Fruit fly (Drosophila melanogaster): ENCODE results near the gene CG32263.

CG32263 gene

dm6 chr3L:3802677-3803076 is 8.2 kb downstream of the CG32263 start (continued):
- peak; percentile 64 for TF ChIP-seq CG6813 (GFP tag; optimal IDR thresholded peaks at IDR 0.05)
- TF ChIP-seq CG12104 (GFP tag; optimal IDR thresholded peaks at IDR 0.05), result peak; percentile 32
- TF ChIP-seq Ets65A (GFP tag), result peak; percentile 94
- no peak for TF ChIP-seq stwl (tag; optimal IDR thresholded peaks at IDR 0.05)
- no peak; the same call in 1 of the 2 replicates for TF ChIP-seq peb (GFP tag; IDR thresholded peaks at IDR 0.05)
- TF ChIP-seq bcd (GFP tag; optimal IDR thresholded peaks at IDR 0.05), result peak; percentile 73
- peak; percentile 61 for TF ChIP-seq unpg (GFP tag; optimal IDR thresholded peaks at IDR 0.05)
- TF ChIP-seq HmgZ (tag; optimal IDR thresholded peaks at IDR 0.05), result peak; percentile 86
- TF ChIP-seq CG3838 (GFP tag; optimal IDR thresholded peaks at IDR 0.05), result peak; percentile 4
- TF ChIP-seq pzg (GFP tag; optimal IDR thresholded peaks at IDR 0.05), result peak; percentile 5
- no peak for TF ChIP-seq Stat92E (GFP tag; optimal IDR thresholded peaks at IDR 0.05)
- TF ChIP-seq HLH4C (GFP tag; IDR thresholded peaks at IDR 0.05; ENCODE audit: partially characterized antibody), result no peak
- TF ChIP-seq vvl (GFP tag; IDR thresholded peaks at IDR 0.05), result peak; percentile 91
- TF ChIP-seq CG17361 (GFP tag; IDR thresholded peaks at IDR 0.05), result peak; percentile 65; the same call in 2 of the 3 replicates
- TF ChIP-seq slp2 (GFP tag; optimal IDR thresholded peaks at IDR 0.05), result peak; percentile 32
- TF ChIP-seq CG17829 (tag; optimal IDR thresholded peaks at IDR 0.05), result peak; percentile 36
- TF ChIP-seq sd (tag; optimal IDR thresholded peaks at IDR 0.05), result peak; percentile 53
- TF ChIP-seq CG6689 (GFP tag; IDR thresholded peaks at IDR 0.05), result peak; percentile 81
- no peak for TF ChIP-seq fd64A (GFP tag; optimal IDR thresholded peaks at IDR 0.05)
- TF ChIP-seq gsb (GFP tag; IDR thresholded peaks at IDR 0.05), result 0 out of 2 replicates have a peak, but pooled peaks have one; percentile 14
- TF ChIP-seq CG42726 (GFP tag; IDR thresholded peaks at IDR 0.05; ENCODE audit: partially characterized antibody), result no peak
- no peak for TF ChIP-seq CG13287 (GFP tag; IDR thresholded peaks at IDR 0.05; ENCODE audit: partially characterized antibody)
- TF ChIP-seq CG8388 (GFP tag; optimal IDR thresholded peaks at IDR 0.05), result peak; percentile 36
- peak; percentile 73 for TF ChIP-seq E2f1 (GFP tag; IDR thresholded peaks at IDR 0.05)
- TF ChIP-seq jing (GFP tag; optimal IDR thresholded peaks at IDR 0.05), result peak; percentile 33
- no peak for TF ChIP-seq jigr1 (GFP tag; IDR thresholded peaks at IDR 0.05)
- TF ChIP-seq crc (GFP tag; optimal IDR thresholded peaks at IDR 0.05), result peak; percentile 68
- TF ChIP-seq sc (optimal IDR thresholded peaks at IDR 0.05), result no peak
- TF ChIP-seq sc (GFP tag; optimal IDR thresholded peaks at IDR 0.05), result peak; percentile 3
- TF ChIP-seq Jarid2 (GFP tag; optimal IDR thresholded peaks at IDR 0.05), result peak; percentile 26
- TF ChIP-seq Dbx (GFP tag; IDR thresholded peaks at IDR 0.05), result peak; percentile 88
- TF ChIP-seq stc (GFP tag; IDR thresholded peaks at IDR 0.05), result 0 out of 2 replicates have a peak, but pooled peaks have one; percentile 34
- TF ChIP-seq CG8478 (optimal IDR thresholded peaks at IDR 0.05), result no peak
- TF ChIP-seq Bteb2 (GFP tag; optimal IDR thresholded peaks at IDR 0.05), result peak; percentile 80
- TF ChIP-seq CG2712 (tag; optimal IDR thresholded peaks at IDR 0.05), result peak; percentile 60
- TF ChIP-seq ken (GFP tag; IDR thresholded peaks at IDR 0.05), result peak; percentile 39; the same call in 1 of the 3 replicates
- peak; percentile 80 for TF ChIP-seq gcm (GFP tag; optimal IDR thresholded peaks at IDR 0.05)
- peak; percentile 77 for TF ChIP-seq H2.0 (GFP tag; IDR thresholded peaks at IDR 0.05)
- peak; percentile 84 for TF ChIP-seq sug (tag; optimal IDR thresholded peaks at IDR 0.05)
- TF ChIP-seq ato (GFP tag; IDR thresholded peaks at IDR 0.05; ENCODE audit: partially characterized antibody), result no peak
- TF ChIP-seq bigmax (GFP tag; optimal IDR thresholded peaks at IDR 0.05), result no peak
- peak; percentile 58 for TF ChIP-seq chn (GFP tag; optimal IDR thresholded peaks at IDR 0.05)
- TF ChIP-seq fu2 (GFP tag; optimal IDR thresholded peaks at IDR 0.05), result peak; percentile 70
- TF ChIP-seq CG9215 (GFP tag; IDR thresholded peaks at IDR 0.05), result peak; percentile 75
- no peak for TF ChIP-seq zen2 (GFP tag; IDR thresholded peaks at IDR 0.05; ENCODE audit: partially characterized antibody)
- TF ChIP-seq dmrt11E (tag; optimal IDR thresholded peaks at IDR 0.05), result peak; percentile 31
- TF ChIP-seq sna (GFP tag; IDR thresholded peaks at IDR 0.05; ENCODE audit: partially characterized antibody), result no peak
- TF ChIP-seq chif (GFP tag; optimal IDR thresholded peaks at IDR 0.05), result peak; percentile 58 to 67
- no peak for TF ChIP-seq CG15073 (GFP tag; optimal IDR thresholded peaks at IDR 0.05)
- peak; percentile 47 for TF ChIP-seq Bdp1 (GFP tag; optimal IDR thresholded peaks at IDR 0.05)
- TF ChIP-seq CG31365 (tag; optimal IDR thresholded peaks at IDR 0.05), result peak; percentile 24

Measured in whole organism, embryonic.